Worm (Caenorhabditis elegans): ENCODE measurements around the gene try-1.

try-1 gene

ce11 chrII:4942397-4942796, 6.9 kb downstream of the try-1 start (continued):
- TF ChIP-seq unc-130 (tag; optimal IDR thresholded peaks at IDR 0.05): no peak
- no peak for TF ChIP-seq mef-2 (tag; optimal IDR thresholded peaks at IDR 0.05)
- TF ChIP-seq aly-2 (tag; optimal IDR thresholded peaks at IDR 0.05): no peak
- peak; percentile 39 for TF ChIP-seq swsn-7 (tag; optimal IDR thresholded peaks at IDR 0.05)
- TF ChIP-seq sptf-1 (tag; optimal IDR thresholded peaks at IDR 0.05): no peak
- no peak for TF ChIP-seq snpc-4 (tag; optimal IDR thresholded peaks at IDR 0.05)

ce11 chrII:4941541-4942206, 7.7 kb downstream of the try-1 start, which contains the start of gene ZK546.19:
TSS of gene ZK546.19 (plus strand) at chrII:4941726.
- TF ChIP-seq sup-37 (GFP tag; optimal IDR thresholded peaks at IDR 0.05): no peak
- peak; percentile 60 for TF ChIP-seq nhr-85 (tag)
- TF ChIP-seq elt-2 (tag; optimal IDR thresholded peaks at IDR 0.05): peak; percentile 39
- no peak for TF ChIP-seq rnt-1 (tag; optimal IDR thresholded peaks at IDR 0.05)
- TF ChIP-seq lsy-2 (tag; optimal IDR thresholded peaks at IDR 0.05): peak in 1 of 2 experiments; percentile 15
- peak; percentile 49 for TF ChIP-seq blmp-1 (tag; optimal IDR thresholded peaks at IDR 0.05)
- TF ChIP-seq lin-14 (GFP tag; optimal IDR thresholded peaks at IDR 0.05): peak; percentile 69
- TF ChIP-seq nhr-71 (tag; optimal IDR thresholded peaks at IDR 0.05): peak; percentile 39
- TF ChIP-seq snpc-4 (tag; optimal IDR thresholded peaks at IDR 0.05): no peak
- no peak for TF ChIP-seq nhr-90 (tag; optimal IDR thresholded peaks at IDR 0.05; ENCODE audit: poor library complexity)
- TF ChIP-seq fkh-8 (tag; optimal IDR thresholded peaks at IDR 0.05): no peak
- peak; percentile 31 for TF ChIP-seq C16A3.4 (tag; optimal IDR thresholded peaks at IDR 0.05)

ce11 chrII:4941050-4941449, 8.3 kb downstream of the try-1 start, which contains the start of gene cblc-1:
TSS of gene cblc-1 (minus strand) at chrII:4941150.
- TF ChIP-seq ama-1 (optimal IDR thresholded peaks at IDR 0.05) (no peak), snpc-4 (tag; optimal IDR thresholded peaks at IDR 0.05) (no peak), mef-2 (tag; optimal IDR thresholded peaks at IDR 0.05) (no peak), sptf-1 (tag; optimal IDR thresholded peaks at IDR 0.05) (no peak), pax-3 (tag; optimal IDR thresholded peaks at IDR 0.05) (no peak), F16B12.6 (tag; optimal IDR thresholded peaks at IDR 0.05) (no peak), jun-1 (tag; optimal IDR thresholded peaks at IDR 0.05) (no peak), ceh-63 (GFP tag; optimal IDR thresholded peaks at IDR 0.05) (no peak), nhr-90 (tag; optimal IDR thresholded peaks at IDR 0.05; ENCODE audit: poor library complexity) (no peak), mdl-1 (tag; optimal IDR thresholded peaks at IDR 0.05) (no peak), sup-37 (GFP tag; optimal IDR thresholded peaks at IDR 0.05) (no peak), nhr-85 (tag) (no peak), snu-23 (GFP tag; optimal IDR thresholded peaks at IDR 0.05) (no peak), nhr-47 (tag; optimal IDR thresholded peaks at IDR 0.05) (no peak), dpl-1 (GFP tag; optimal IDR thresholded peaks at IDR 0.05) (no peak), aha-1 (tag; optimal IDR thresholded peaks at IDR 0.05) (no peak)

ce11 chrII:4937743-4938142, 11.6 kb downstream of the try-1 start, which contains the start of gene ZK546.4:
TSS of gene ZK546.4 (plus strand) at chrII:4938043.
- TF ChIP-seq nhr-237 (tag; optimal IDR thresholded peaks at IDR 0.05): no peak
- TF ChIP-seq C04F5.9 (tag; optimal IDR thresholded peaks at IDR 0.05): no peak
- TF ChIP-seq lin-13 (GFP tag; optimal IDR thresholded peaks at IDR 0.05): no peak
- no peak for TF ChIP-seq nhr-12 (tag; optimal IDR thresholded peaks at IDR 0.05)
- TF ChIP-seq sptf-1 (tag; optimal IDR thresholded peaks at IDR 0.05): no peak
- no peak for TF ChIP-seq C34B4.2 (tag; optimal IDR thresholded peaks at IDR 0.05)
- no peak for TF ChIP-seq rnt-1 (tag; optimal IDR thresholded peaks at IDR 0.05)
- TF ChIP-seq Y116A8C.19 (tag; optimal IDR thresholded peaks at IDR 0.05; ENCODE audit: borderline replicate concordance): no peak
- TF ChIP-seq lir-3 (tag; optimal IDR thresholded peaks at IDR 0.05; ENCODE audit: poor library complexity): no peak
- TF ChIP-seq swsn-7 (tag; optimal IDR thresholded peaks at IDR 0.05): no peak
- no peak for TF ChIP-seq lin-14 (GFP tag; optimal IDR thresholded peaks at IDR 0.05)
- no peak for TF ChIP-seq sup-37 (GFP tag; optimal IDR thresholded peaks at IDR 0.05)

All from whole organism, L1 larva.